Fruit fly (Drosophila melanogaster) whole organism, embryonic: Measurements from ENCODE around the gene CG14104.
A peak's percentile ranks its signal among the peaks of the same experiment; 100 is the strongest.

Experiments used
- BEAF-32 ChIP-seq: fragments of 200-800 bp; sonication (Bioruptor generic); optimal IDR thresholded peaks from 3 replicates; lab custom pipeline; 2017; ENCODE audit warnings: missing biosample characterization, missing genetic modification characterization, mild to moderate bottlenecking, moderate library complexity, missing genetic modification reagents
- CG11456 ChIP-seq: fragments of 200-800 bp; sonication (Bioruptor generic); IDR thresholded peaks from 3 replicates; pipeline ENCODE4 v1.3.6; 2022; ENCODE audit warnings: missing biosample characterization, missing genetic modification characterization
- CG11560 ChIP-seq: fragments of 200-800 bp; sonication (Bioruptor generic); IDR thresholded peaks from 3 replicates; pipeline ENCODE4 v1.3.6; 2022; ENCODE audit warnings: missing biosample characterization, missing genetic modification characterization
- CG11696 ChIP-seq: fragments of 200-800 bp; sonication (Bioruptor generic); IDR thresholded peaks from 2 replicates; pipeline ENCODE4 v1.3.6; 2022; ENCODE audit warnings: missing biosample characterization, missing genetic modification characterization
- CG14014 ChIP-seq: fragments of 200-800 bp; sonication (Bioruptor generic); IDR thresholded peaks from 2 replicates; pipeline ENCODE4 v1.3.6; 2022; ENCODE audit warnings: missing biosample characterization, missing genetic modification characterization
- CG15011 ChIP-seq: fragments of 200-800 bp; sonication (Bioruptor generic); optimal IDR thresholded peaks from 3 replicates; lab custom pipeline; 2018; ENCODE audit warnings: missing biosample characterization, mild to moderate bottlenecking, missing genetic modification characterization
- CG1529 ChIP-seq: fragments of 200-800 bp; sonication (Bioruptor generic); optimal IDR thresholded peaks from 3 replicates; lab custom pipeline; 2018; ENCODE audit warnings: missing biosample characterization, missing genetic modification characterization
- CG15514 ChIP-seq: fragments of 200-800 bp; sonication (Bioruptor generic); optimal IDR thresholded peaks from 3 replicates; lab custom pipeline; 2017; ENCODE audit warnings: missing biosample characterization, missing genetic modification characterization, mild to moderate bottlenecking, moderate library complexity, missing genetic modification reagents
- CG16813 ChIP-seq: fragments of 200-800 bp; sonication (Bioruptor generic); IDR thresholded peaks from 3 replicates; pipeline ENCODE4 v1.3.6; 2022; ENCODE audit warnings: missing biosample characterization, missing genetic modification characterization; ENCODE audit not compliant: partially characterized antibody
- CG18262 ChIP-seq: fragments of 200-800 bp; optimal IDR thresholded peaks from 3 replicates; lab custom pipeline; 2019; ENCODE audit warnings: missing biosample characterization, mild to moderate bottlenecking, missing genetic modification characterization, moderate library complexity
- CG18476 ChIP-seq: fragments of 200-800 bp; sonication (Bioruptor generic); optimal IDR thresholded peaks from 2 replicates; lab custom pipeline; 2016; ENCODE audit warnings: missing biosample characterization, mild to moderate bottlenecking, missing genetic modification characterization
- CG4404 ChIP-seq: fragments of 200-800 bp; sonication (Bioruptor generic); IDR thresholded peaks from 2 replicates; pipeline ENCODE4 v1.3.6; 2022; ENCODE audit warnings: missing biosample characterization, missing genetic modification characterization
- CG5245 ChIP-seq: fragments of 200-800 bp; sonication (Bioruptor generic); optimal IDR thresholded peaks from 3 replicates; lab custom pipeline; 2016; ENCODE audit warnings: missing biosample characterization, missing genetic modification characterization
- CG6689 ChIP-seq: fragments of 200-800 bp; sonication (Bioruptor generic); IDR thresholded peaks from 2 replicates; pipeline ENCODE4 v1.3.6; 2022; ENCODE audit warnings: missing biosample characterization, missing genetic modification characterization
- CG6765 ChIP-seq: fragments of 200-800 bp; sonication (Bioruptor generic); optimal IDR thresholded peaks from 3 replicates; lab custom pipeline; 2017; ENCODE audit warnings: missing biosample characterization, mild to moderate bottlenecking, missing genetic modification characterization
- CG6813 ChIP-seq: fragments of 200-800 bp; sonication (Bioruptor generic); optimal IDR thresholded peaks from 2 replicates; lab custom pipeline; 2017; ENCODE audit warnings: missing biosample characterization, missing genetic modification characterization, mild to moderate bottlenecking, moderate library complexity, missing genetic modification reagents
- CG6854 ChIP-seq: fragments of 200-800 bp; sonication (Bioruptor generic); optimal IDR thresholded peaks from 3 replicates; lab custom pipeline; 2017; ENCODE audit warnings: missing biosample characterization, mild to moderate bottlenecking, missing genetic modification characterization
- CG7372 ChIP-seq: fragments of 200-800 bp; sonication (Bioruptor generic); IDR thresholded peaks from 2 replicates; pipeline ENCODE4 v1.3.6; 2022; ENCODE audit warnings: missing biosample characterization, missing genetic modification characterization
- CG8944 ChIP-seq: fragments of 200-800 bp; sonication (Bioruptor generic); optimal IDR thresholded peaks from 3 replicates; lab custom pipeline; 2016; ENCODE audit warnings: missing biosample characterization, missing genetic modification characterization
- Camta ChIP-seq: fragments of 200-800 bp; sonication (Bioruptor generic); optimal IDR thresholded peaks from 2 replicates; lab custom pipeline; 2016; ENCODE audit warnings: missing biosample characterization, missing genetic modification characterization
- Chrac-16 ChIP-seq: fragments of 200-800 bp; sonication (Bioruptor generic); optimal IDR thresholded peaks from 3 replicates; lab custom pipeline; 2016; ENCODE audit warnings: missing biosample characterization, missing genetic modification characterization
- Dbx ChIP-seq: fragments of 200-800 bp; sonication (Bioruptor generic); IDR thresholded peaks from 3 replicates; pipeline ENCODE4 v1.3.6; 2022; ENCODE audit warnings: missing biosample characterization, missing genetic modification characterization
- Fer2 ChIP-seq: fragments of 200-800 bp; sonication (Bioruptor generic); optimal IDR thresholded peaks from 2 replicates; lab custom pipeline; 2018; ENCODE audit warnings: missing biosample characterization, mild to moderate bottlenecking, missing genetic modification characterization, moderate library complexity
- Hmr ChIP-seq: fragments of 200-800 bp; sonication (Bioruptor generic); optimal IDR thresholded peaks from 3 replicates; lab custom pipeline; 2017; ENCODE audit warnings: mild to moderate bottlenecking, missing biosample characterization, missing genetic modification reagents, missing genetic modification characterization
- Hr39 ChIP-seq: fragments of >200 bp; optimal IDR thresholded peaks from 2 replicates; lab custom pipeline; 2017
- Hsf ChIP-seq: fragments of 200-800 bp; sonication (Bioruptor generic); optimal IDR thresholded peaks from 3 replicates; lab custom pipeline; 2016; ENCODE audit warnings: missing biosample characterization, missing genetic modification characterization
- Myb ChIP-seq: fragments of 200-800 bp; sonication (Bioruptor generic); optimal IDR thresholded peaks from 2 replicates; lab custom pipeline; 2016; ENCODE audit warnings: missing biosample characterization, missing genetic modification characterization
- Ptx1 ChIP-seq: fragments of 200-800 bp; sonication (Bioruptor generic); IDR thresholded peaks from 2 replicates; pipeline ENCODE4 v1.3.6; 2022; ENCODE audit warnings: missing biosample characterization, missing genetic modification characterization
- Side ChIP-seq: fragments of 200-800 bp; sonication (Bioruptor generic); optimal IDR thresholded peaks from 2 replicates; lab custom pipeline; 2016; ENCODE audit warnings: missing biosample characterization, missing genetic modification characterization
- Six4 ChIP-seq: fragments of 200-800 bp; sonication (Bioruptor generic); optimal IDR thresholded peaks from 2 replicates; lab custom pipeline; 2016; ENCODE audit warnings: missing biosample characterization, missing genetic modification characterization
- cato ChIP-seq: fragments of 200-800 bp; sonication (Bioruptor generic); optimal IDR thresholded peaks from 2 replicates; lab custom pipeline; 2016; ENCODE audit warnings: missing biosample characterization, missing genetic modification characterization, borderline replicate concordance
- cg ChIP-seq: fragments of 200-800 bp; sonication (Bioruptor generic); optimal IDR thresholded peaks from 3 replicates; lab custom pipeline; 2019; ENCODE audit warnings: missing biosample characterization, mild to moderate bottlenecking, missing genetic modification characterization, moderate library complexity
- chif ChIP-seq, 2 experiments: fragments of 200-800 bp; sonication (Bioruptor generic); optimal IDR thresholded peaks; 3 replicates each; lab custom pipeline; 2016; ENCODE audit warnings: missing biosample characterization in 2 of 2, missing genetic modification characterization in 2 of 2
- croc ChIP-seq: fragments of 200-800 bp; sonication (Bioruptor generic); conservative IDR thresholded peaks from 3 replicates; pipeline ENCODE4 v1.3.6; 2022; ENCODE audit warnings: missing biosample characterization, missing genetic modification characterization
- cwo ChIP-seq: fragments of 200-800 bp; sonication (Bioruptor generic); optimal IDR thresholded peaks from 3 replicates; lab custom pipeline; 2017; ENCODE audit warnings: missing biosample characterization, missing genetic modification characterization, mild to moderate bottlenecking, moderate library complexity, missing genetic modification reagents
- disco-r ChIP-seq: fragments of 200-800 bp; sonication (Bioruptor generic); optimal IDR thresholded peaks from 2 replicates; lab custom pipeline; 2016; ENCODE audit warnings: missing biosample characterization, missing genetic modification characterization
- dm ChIP-seq: fragments of 200-800 bp; sonication (Bioruptor generic); optimal IDR thresholded peaks from 3 replicates; lab custom pipeline; 2016; ENCODE audit warnings: missing biosample characterization, missing genetic modification characterization
- fd102C ChIP-seq: fragments of 200-800 bp; sonication (Bioruptor generic); optimal IDR thresholded peaks from 2 replicates; lab custom pipeline; 2018; ENCODE audit warnings: missing biosample characterization, mild to moderate bottlenecking, missing genetic modification characterization, moderate library complexity
- fru ChIP-seq: fragments of >200 bp; optimal IDR thresholded peaks from 2 replicates; lab custom pipeline; 2017
- gcm ChIP-seq: fragments of 200-800 bp; sonication (Bioruptor generic); optimal IDR thresholded peaks from 2 replicates; lab custom pipeline; 2019; ENCODE audit warnings: missing biosample characterization, mild to moderate bottlenecking, missing genetic modification characterization, moderate library complexity
- gcm2 ChIP-seq: fragments of 200-800 bp; sonication (Bioruptor generic); optimal IDR thresholded peaks from 2 replicates; lab custom pipeline; 2016; ENCODE audit warnings: missing biosample characterization, missing genetic modification characterization
- hkb ChIP-seq, 2 experiments: fragments of 200-800 bp in 1 of 2; fragments of >200 bp in 1 of 2; sonication (Bioruptor generic) in 1 of 2; IDR thresholded peaks in 1 of 2; optimal IDR thresholded peaks in 1 of 2; 2 replicates each; pipeline versions ENCODE4 v1.3.6 to Lab custom; 2017 to 2022; ENCODE audit warnings: missing biosample characterization in 1 of 2, missing genetic modification characterization in 1 of 2
- kay ChIP-seq: fragments of 200-800 bp; sonication (Bioruptor generic); optimal IDR thresholded peaks from 2 replicates; lab custom pipeline; 2016; ENCODE audit warnings: missing biosample characterization, missing genetic modification characterization
- phol ChIP-seq: fragments of 200-800 bp; sonication (Bioruptor generic); optimal IDR thresholded peaks from 3 replicates; lab custom pipeline; 2018; ENCODE audit warnings: missing biosample characterization, mild to moderate bottlenecking, missing genetic modification characterization, moderate library complexity
- pnt ChIP-seq: fragments of 200-800 bp; sonication (Bioruptor generic); optimal IDR thresholded peaks from 3 replicates; lab custom pipeline; 2016; ENCODE audit warnings: missing biosample characterization, missing genetic modification characterization
- run ChIP-seq: fragments of 200-800 bp; sonication (Bioruptor generic); optimal IDR thresholded peaks from 3 replicates; lab custom pipeline; 2018; ENCODE audit warnings: missing biosample characterization, mild to moderate bottlenecking, missing genetic modification characterization
- sens ChIP-seq: fragments of 200-800 bp; sonication (Bioruptor generic); peaks from one replicate; lab custom pipeline; 2016; ENCODE audit warnings: missing biosample characterization, missing genetic modification characterization
- shn ChIP-seq: fragments of 200-800 bp; sonication (Bioruptor generic); optimal IDR thresholded peaks from 3 replicates; lab custom pipeline; 2016; ENCODE audit warnings: missing biosample characterization, missing genetic modification characterization
- slou ChIP-seq: fragments of 200-800 bp; sonication (Bioruptor generic); optimal IDR thresholded peaks from 3 replicates; lab custom pipeline; 2016; ENCODE audit warnings: missing biosample characterization, missing genetic modification characterization
- twi ChIP-seq: fragments of 200-800 bp; optimal IDR thresholded peaks from 2 replicates; lab custom pipeline; 2019; ENCODE audit warnings: missing biosample characterization, mild to moderate bottlenecking, missing genetic modification characterization, moderate library complexity
- vvl ChIP-seq: fragments of 200-800 bp; sonication (Bioruptor generic); IDR thresholded peaks from 2 replicates; pipeline ENCODE4 v1.3.6; 2022; ENCODE audit warnings: missing biosample characterization, missing genetic modification characterization

CG14104 gene

dm6 chr3L:19791688-19792073 is 15.3 kb downstream of the CG14104 start (continued):
- TF ChIP-seq Six4 (GFP tag; lab: Kevin White, UChicago), result no peak
- TF ChIP-seq CG1529 (GFP tag; lab: Kevin White, UChicago), result no peak
- TF ChIP-seq Fer2 (tag; lab: Kevin White, UChicago), result no peak
- no peak for TF ChIP-seq gcm2
- TF ChIP-seq CG6765 (GFP tag; lab: Kevin White, UChicago), result no peak
- no peak for TF ChIP-seq dm (GFP tag; lab: Kevin White, UChicago)
- TF ChIP-seq fd102C (GFP tag; lab: Kevin White, UChicago), result no peak
- no peak for TF ChIP-seq CG16813
- 0 out of 2 replicates have a peak, but pooled peaks have one; percentile 4 for TF ChIP-seq CG6689 (GFP tag; lab: Robert Waterston, UW)
- TF ChIP-seq CG15011 (GFP tag; lab: Kevin White, UChicago), result no peak
- TF ChIP-seq pnt (GFP tag; lab: Kevin White, UChicago), result no peak
- peak; percentile 35 for TF ChIP-seq CG15514 (GFP tag; lab: Kevin White, UChicago)
- no peak for TF ChIP-seq CG8944 (GFP tag; lab: Kevin White, UChicago)
- TF ChIP-seq Hmr, result no peak
- TF ChIP-seq CG6813, result peak; percentile 33
- no peak for TF ChIP-seq chif (GFP tag; optimal IDR thresholded peaks at IDR 0.05; lab: Kevin White, UChicago)
- no peak for TF ChIP-seq CG4404 (GFP tag; lab: Robert Waterston, UW)
- no peak for TF ChIP-seq sens (GFP tag; lab: Kevin White, UChicago)
- no peak for TF ChIP-seq Dbx (GFP tag; lab: Robert Waterston, UW)
- TF ChIP-seq CG14014 (GFP tag; lab: Robert Waterston, UW), result no peak
- TF ChIP-seq phol (tag; lab: Kevin White, UChicago), result no peak
- no peak for TF ChIP-seq cato (GFP tag; lab: Kevin White, UChicago)
- TF ChIP-seq Myb (GFP tag; lab: Kevin White, UChicago), result no peak
- TF ChIP-seq CG11560 (tag; lab: Robert Waterston, UW), result no peak
- peak; percentile 92 for TF ChIP-seq cg
- TF ChIP-seq CG6854, result peak; percentile 18
- TF ChIP-seq Hr39 (lab: Kevin White, UChicago), result no peak
- TF ChIP-seq CG18476 (GFP tag; lab: Kevin White, UChicago), result no peak
- no peak for TF ChIP-seq twi (tag; lab: Kevin White, UChicago)
- TF ChIP-seq CG18262 (tag; lab: Kevin White, UChicago), result no peak
- TF ChIP-seq Hsf (GFP tag; lab: Kevin White, UChicago), result no peak
- no peak for TF ChIP-seq Side (GFP tag; lab: Kevin White, UChicago)
- peak; percentile 61; the same call in 1 of the 2 replicates for TF ChIP-seq vvl (GFP tag; lab: Robert Waterston, UW)
- TF ChIP-seq, all 482 proteins: peak for 99

dm6 chr3L:19790929-19791687 is 15.9 kb downstream of the CG14104 start:
- TF ChIP-seq fru (lab: Kevin White, UChicago), result no peak
- peak; percentile 72 for TF ChIP-seq Chrac-16 (GFP tag; lab: Kevin White, UChicago)
- TF ChIP-seq slou (GFP tag; lab: Kevin White, UChicago), result peak; percentile 42
- TF ChIP-seq kay (GFP tag; lab: Kevin White, UChicago), result peak; percentile 44
- TF ChIP-seq BEAF-32, result peak; percentile 12
- TF ChIP-seq CG5245 (GFP tag; lab: Kevin White, UChicago), result peak; percentile 42
- peak; percentile 61 for TF ChIP-seq Ptx1
- no peak for TF ChIP-seq CG11696 (GFP tag; lab: Robert Waterston, UW)
- TF ChIP-seq disco-r (GFP tag; lab: Kevin White, UChicago), result peak; percentile 57
- no peak for TF ChIP-seq CG11456 (GFP tag; lab: Robert Waterston, UW)
- peak; percentile 37; the same call in 2 of the 3 replicates for TF ChIP-seq croc (GFP tag; lab: Robert Waterston, UW)
- peak; percentile 80 for TF ChIP-seq shn (GFP tag; lab: Kevin White, UChicago)
- TF ChIP-seq hkb (optimal IDR thresholded peaks at IDR 0.05; lab: Kevin White, UChicago), result no peak
- 0 out of 2 replicates have a peak, but pooled peaks have one; percentile 23 for TF ChIP-seq hkb (GFP tag; IDR thresholded peaks at IDR 0.05; lab: Robert Waterston, UW)
- peak; percentile 45 for TF ChIP-seq CG7372
- TF ChIP-seq gcm (GFP tag; lab: Kevin White, UChicago), result no peak
- peak; percentile 64 for TF ChIP-seq cwo
- TF ChIP-seq run (tag; lab: Kevin White, UChicago), result no peak
- TF ChIP-seq Camta, result peak; percentile 69
- TF ChIP-seq dm (GFP tag; lab: Kevin White, UChicago), result peak; percentile 69
